Worm (Caenorhabditis elegans) whole organism, L4 larva: ENCODE measurements around the gene taf-11.1.

Experiments
- D1046.2 ChIP-seq: fragments of 200-800 bp; sonication (Bioruptor generic); IDR thresholded peaks from 2 replicates; pipeline ENCODE4 v1.3.6; 2022; ENCODE audit warnings: missing genetic modification characterization, missing compliant biosample characterization
- F26F4.8 ChIP-seq: fragments of 200-800 bp; sonication (Bioruptor generic); conservative IDR thresholded peaks from 2 replicates; pipeline ENCODE4 v1.3.6; 2022; ENCODE audit warnings: missing genetic modification characterization, missing compliant biosample characterization
- F37D6.2 ChIP-seq: sonication (generic microtip); optimal IDR thresholded peaks from 2 replicates; lab custom pipeline; 2016; ENCODE audit warnings: mild to moderate bottlenecking, missing genetic modification characterization, missing compliant biosample characterization
- F49E8.2 ChIP-seq: sonication (generic microtip); optimal IDR thresholded peaks from 2 replicates; lab custom pipeline; 2016; ENCODE audit warnings: missing compliant biosample characterization, mild to moderate bottlenecking, missing genetic modification characterization, borderline replicate concordance
- T26A8.4 ChIP-seq: fragments of 200-800 bp; sonication (Bioruptor generic); IDR thresholded peaks from 2 replicates; pipeline ENCODE4 v1.3.6; 2022; ENCODE audit warnings: missing genetic modification characterization, missing compliant biosample characterization
- Y105C5A.15 ChIP-seq: fragments of 200-800 bp; sonication (Bioruptor generic); IDR thresholded peaks from 2 replicates; pipeline ENCODE4 v1.3.6; 2022; ENCODE audit warnings: missing genetic modification characterization, missing compliant biosample characterization
- ZK337.2 ChIP-seq: fragments of 200-800 bp; sonication (Bioruptor generic); IDR thresholded peaks from 2 replicates; pipeline ENCODE4 v1.3.6; 2022; ENCODE audit warnings: missing genetic modification reagents, missing genetic modification characterization, missing compliant biosample characterization
- ZK546.5 ChIP-seq, 2 experiments: sonication (generic microtip); optimal IDR thresholded peaks; 2 replicates each; lab custom pipeline; 2017; ENCODE audit warnings: missing biosample characterization in 2 of 2, missing genetic modification characterization in 2 of 2
- aha-1 ChIP-seq: fragments of 150-350 bp; peaks from one replicate; lab custom pipeline; 2014; ENCODE audit warnings: missing biosample characterization, missing genetic modification characterization
- daf-12 ChIP-seq: fragments of 150-350 bp; optimal IDR thresholded peaks from 2 replicates; lab custom pipeline; 2014; ENCODE audit warnings: missing biosample characterization, missing genetic modification reagents, missing genetic modification characterization
- daf-16 ChIP-seq, 3 experiments: sonication (generic microtip); optimal IDR thresholded peaks; 2 replicates each; lab custom pipeline; 2016 to 2017; ENCODE audit warnings: missing genetic modification characterization in 3 of 3, missing genetic modification reagents in 3 of 3, mild to moderate bottlenecking in 2 of 3, missing compliant biosample characterization in 2 of 3, missing biosample characterization in 1 of 3, moderate library complexity in 1 of 3
- daf-8 ChIP-seq: fragments of 200-800 bp; sonication (Bioruptor generic); IDR thresholded peaks from 2 replicates; pipeline ENCODE4 v1.3.6; 2022; ENCODE audit warnings: missing genetic modification characterization, missing compliant biosample characterization
- dmd-6 ChIP-seq: fragments of 200-800 bp; sonication (Bioruptor generic); IDR thresholded peaks from 2 replicates; pipeline ENCODE4 v1.3.6; 2022; ENCODE audit warnings: missing genetic modification reagents, missing genetic modification characterization, missing compliant biosample characterization
- dmd-9 ChIP-seq: fragments of 200-800 bp; sonication (Bioruptor generic); IDR thresholded peaks from 2 replicates; pipeline ENCODE4 v1.3.6; 2022; ENCODE audit warnings: missing genetic modification reagents, missing genetic modification characterization, missing compliant biosample characterization
- dpl-1 ChIP-seq: fragments of 150-350 bp; optimal IDR thresholded peaks from 2 replicates; lab custom pipeline; 2014; ENCODE audit warnings: missing biosample characterization, missing genetic modification reagents, missing genetic modification characterization
- dve-1 ChIP-seq: sonication (generic microtip); optimal IDR thresholded peaks from 2 replicates; lab custom pipeline; 2017; ENCODE audit warnings: antibody characterized with exemption, mild to moderate bottlenecking, missing genetic modification characterization, missing compliant biosample characterization; ENCODE audit not compliant: insufficient read depth
- fos-1 ChIP-seq: fragments of 150-350 bp; optimal IDR thresholded peaks from 2 replicates; lab custom pipeline; 2014; ENCODE audit warnings: missing biosample characterization, missing genetic modification characterization
- gei-8 ChIP-seq: fragments of 200-800 bp; sonication (Bioruptor generic); optimal IDR thresholded peaks from 2 replicates; lab custom pipeline; 2018; ENCODE audit warnings: mild to moderate bottlenecking, missing genetic modification characterization, missing compliant biosample characterization
- hlh-11 ChIP-seq: fragments of 200-800 bp; sonication (Bioruptor generic); optimal IDR thresholded peaks from 2 replicates; lab custom pipeline; 2018; ENCODE audit warnings: mild to moderate bottlenecking, missing genetic modification characterization, missing compliant biosample characterization
- hlh-30 ChIP-seq: sonication (generic microtip); optimal IDR thresholded peaks from 2 replicates; lab custom pipeline; 2017; ENCODE audit warnings: antibody characterized with exemption, mild to moderate bottlenecking, missing genetic modification characterization, missing compliant biosample characterization; ENCODE audit not compliant: insufficient read depth
- jun-1 ChIP-seq: fragments of 150-350 bp; optimal IDR thresholded peaks from 2 replicates; lab custom pipeline; 2014; ENCODE audit warnings: missing biosample characterization, missing genetic modification reagents, missing genetic modification characterization
- lim-7 ChIP-seq: fragments of 200-800 bp; sonication (Bioruptor generic); IDR thresholded peaks from 2 replicates; pipeline ENCODE4 v1.3.6; 2022; ENCODE audit warnings: missing genetic modification characterization, missing compliant biosample characterization
- lin-13 ChIP-seq: fragments of 150-350 bp; optimal IDR thresholded peaks from 2 replicates; lab custom pipeline; 2014; ENCODE audit warnings: missing biosample characterization, missing genetic modification reagents, missing genetic modification characterization
- lin-15B ChIP-seq: fragments of 150-350 bp; sonication (generic microtip); optimal IDR thresholded peaks from 3 replicates; lab custom pipeline; 2014; ENCODE audit warnings: missing biosample characterization, missing genetic modification characterization
- madf-5 ChIP-seq, 2 experiments: fragments of 200-800 bp; sonication (Bioruptor generic); IDR thresholded peaks; 2 replicates each; pipeline ENCODE4 v1.3.6; 2022; ENCODE audit warnings: missing compliant biosample characterization in 2 of 2, missing genetic modification characterization in 2 of 2
- mdt-29 ChIP-seq: fragments of 200-800 bp; sonication (Bioruptor generic); IDR thresholded peaks from 2 replicates; pipeline ENCODE4 v1.3.6; 2022; ENCODE audit warnings: missing genetic modification reagents, missing genetic modification characterization, missing compliant biosample characterization
- nhr-102 ChIP-seq: sonication (generic microtip); optimal IDR thresholded peaks from 2 replicates; lab custom pipeline; 2016; ENCODE audit warnings: mild to moderate bottlenecking, missing genetic modification characterization, moderate library complexity, missing compliant biosample characterization
- nhr-28 ChIP-seq: fragments of 150-350 bp; optimal IDR thresholded peaks from 2 replicates; lab custom pipeline; 2014; ENCODE audit warnings: missing biosample characterization, missing genetic modification characterization
- nhr-48 ChIP-seq: sonication (generic microtip); optimal IDR thresholded peaks from 2 replicates; lab custom pipeline; 2016; ENCODE audit warnings: mild to moderate bottlenecking, missing genetic modification characterization, missing compliant biosample characterization
- nhr-6 ChIP-seq: fragments of 150-350 bp; optimal IDR thresholded peaks from 2 replicates; lab custom pipeline; 2014; ENCODE audit warnings: missing biosample characterization, missing genetic modification characterization
- php-3 ChIP-seq: fragments of 200-800 bp; sonication (Bioruptor generic); IDR thresholded peaks from 2 replicates; pipeline ENCODE4 v1.3.6; 2022; ENCODE audit warnings: missing genetic modification reagents, missing genetic modification characterization, missing compliant biosample characterization
- pqm-1 ChIP-seq: sonication (generic microtip); optimal IDR thresholded peaks from 2 replicates; lab custom pipeline; 2017; ENCODE audit warnings: missing biosample characterization, missing genetic modification characterization
- saeg-2 ChIP-seq: fragments of 200-800 bp; sonication (Bioruptor generic); IDR thresholded peaks from 2 replicates; pipeline ENCODE4 v1.3.6; 2022; ENCODE audit warnings: missing genetic modification reagents, missing genetic modification characterization, missing compliant biosample characterization
- set-16 ChIP-seq: fragments of 200-800 bp; sonication (Bioruptor generic); IDR thresholded peaks from 2 replicates; pipeline ENCODE4 v1.3.6; 2022; ENCODE audit warnings: missing genetic modification reagents, missing genetic modification characterization, missing compliant biosample characterization
- snpc-4 ChIP-seq: fragments of 150-350 bp; optimal IDR thresholded peaks from 2 replicates; lab custom pipeline; 2014; ENCODE audit warnings: missing biosample characterization, missing genetic modification characterization
- tra-1 ChIP-seq: fragments of 200-800 bp; sonication (Bioruptor generic); IDR thresholded peaks from 2 replicates; pipeline ENCODE4 v1.3.6; 2022; ENCODE audit warnings: missing genetic modification reagents, missing genetic modification characterization, missing compliant biosample characterization
- unc-39 ChIP-seq: sonication (generic microtip); optimal IDR thresholded peaks from 2 replicates; lab custom pipeline; 2017; ENCODE audit warnings: missing biosample characterization, missing genetic modification characterization
- unc-62 ChIP-seq, 3 experiments: fragments of 150-350 bp in 1 of 3; sonication (generic microtip); optimal IDR thresholded peaks in 2 of 3; peaks in 1 of 3; 1 replicate in 1 of 3; 2 replicates in 2 of 3; lab custom pipeline; 2014 to 2017; ENCODE audit warnings: missing biosample characterization in 3 of 3, missing genetic modification characterization in 3 of 3, missing genetic modification reagents in 3 of 3, missing genotype in 1 of 3
- zag-1 ChIP-seq: fragments of 150-350 bp; optimal IDR thresholded peaks from 2 replicates; lab custom pipeline; 2014; ENCODE audit warnings: missing biosample characterization, missing genetic modification characterization
- zfp-3 ChIP-seq: fragments of 200-800 bp; sonication (Bioruptor generic); conservative IDR thresholded peaks from 2 replicates; pipeline ENCODE4 v1.3.6; 2022; ENCODE audit warnings: missing genetic modification reagents, missing genetic modification characterization, missing compliant biosample characterization
- zip-11 ChIP-seq: fragments of 200-800 bp; sonication (Bioruptor generic); IDR thresholded peaks from 2 replicates; pipeline ENCODE4 v1.3.6; 2022; ENCODE audit warnings: missing genetic modification characterization, missing compliant biosample characterization

taf-11.1 gene

ce11 chrX:4268396-4268795 is 13.4 kb downstream of the taf-11.1 start (continued):
- TF ChIP-seq tra-1 (no peak), php-3 (no peak), nhr-6 (no peak), snpc-4 (no peak), hlh-30 (tag; lab: Kevin White, UChicago) (peak; percentile 32), dmd-6 (GFP tag; lab: Robert Waterston, UW) (no peak), jun-1 (tag; lab: Kevin White, UChicago) (no peak), fos-1 (tag; lab: Kevin White, UChicago) (no peak), unc-62 (GFP tag; optimal IDR thresholded peaks at IDR 0.05 in 1 of 2; lab: Kevin White, UChicago) (peak in 1 of 2 experiments; percentile 82), unc-62 (tag; optimal IDR thresholded peaks at IDR 0.05; lab: Kevin White, UChicago) (no peak)

- TF ChIP-seq hlh-11 (tag; lab: Kevin White, UChicago) (no peak), dpl-1 (GFP tag; lab: Kevin White, UChicago) (no peak), lin-15B (tag; lab: Kevin White, UChicago) (no peak), zip-11 (GFP tag; lab: Robert Waterston, UW) (no peak), Y105C5A.15 (GFP tag; lab: Robert Waterston, UW) (no peak), T26A8.4 (GFP tag; lab: Robert Waterston, UW) (no peak), pqm-1 (tag; lab: Kevin White, UChicago) (no peak)
Measured at ce11 chrX:4273614-4274013, 18.6 kb downstream of the taf-11.1 start, which contains the start of gene C52B9.10. Gene C52B9.10 (plus strand): TSS chrX:4273914.

ce11 chrX:4274116-4274515 is 19.1 kb downstream of the taf-11.1 start, which contains the start of gene mec-18:
Gene mec-18 (minus strand): TSS chrX:4274216.
- TF ChIP-seq nhr-48 (tag; lab: Kevin White, UChicago): no peak
- TF ChIP-seq F26F4.8 (GFP tag; lab: Robert Waterston, UW): no peak
- TF ChIP-seq nhr-102 (tag; lab: Kevin White, UChicago): no peak
- no peak for TF ChIP-seq set-16

ce11 chrX:4279294-4279782 is 24.4 kb downstream of the taf-11.1 start, which contains the start of the genes twk-28 and ets-9:
Gene twk-28 (minus strand): TSS chrX:4279344.
Gene ets-9 (plus strand): TSS chrX:4279703.
- TF ChIP-seq unc-62 (GFP tag; optimal IDR thresholded peaks at IDR 0.05 in 1 of 2; lab: Kevin White, UChicago) (peak in 1 of 2 experiments; percentile 95), unc-62 (tag; optimal IDR thresholded peaks at IDR 0.05; lab: Kevin White, UChicago) (no peak), aha-1 (tag; lab: Kevin White, UChicago) (peak; percentile 89), gei-8 (GFP tag; lab: Kevin White, UChicago) (no peak)

- TF ChIP-seq lin-13 (GFP tag; lab: Kevin White, UChicago): no peak
- TF ChIP-seq zag-1 (tag; lab: Kevin White, UChicago): no peak
- TF ChIP-seq tra-1: no peak
- no peak for TF ChIP-seq daf-16 (GFP tag; optimal IDR thresholded peaks at IDR 0.05; lab: Kevin White, UChicago)
- TF ChIP-seq daf-16 (tag; optimal IDR thresholded peaks at IDR 0.05; lab: Kevin White, UChicago): peak; percentile 53
- TF ChIP-seq hlh-30 (tag; lab: Kevin White, UChicago): no peak
- no peak for TF ChIP-seq set-16
- TF ChIP-seq zfp-3 (GFP tag; lab: Robert Waterston, UW): no peak
- TF ChIP-seq dpl-1 (GFP tag; lab: Kevin White, UChicago): no peak
- TF ChIP-seq daf-12 (tag; lab: Kevin White, UChicago): no peak
- no peak for TF ChIP-seq lim-7 (GFP tag; lab: Robert Waterston, UW)
- no peak for TF ChIP-seq daf-8 (GFP tag; lab: Robert Waterston, UW)
- TF ChIP-seq dve-1 (tag; lab: Kevin White, UChicago): peak; percentile 4
- no peak for TF ChIP-seq dmd-9 (GFP tag; lab: Robert Waterston, UW)
- TF ChIP-seq nhr-28 (tag; lab: Kevin White, UChicago): peak; percentile 43
- peak in 1 of 2 experiments; percentile 76 for TF ChIP-seq unc-62 (GFP tag; optimal IDR thresholded peaks at IDR 0.05 in 1 of 2; lab: Kevin White, UChicago)
- no peak for TF ChIP-seq unc-62 (tag; optimal IDR thresholded peaks at IDR 0.05; lab: Kevin White, UChicago)
- no peak for TF ChIP-seq madf-5 (GFP tag; IDR thresholded peaks at IDR 0.05; lab: Robert Waterston, UW)
- TF ChIP-seq saeg-2 (GFP tag; lab: Robert Waterston, UW): no peak
- no peak for TF ChIP-seq F37D6.2 (tag; lab: Kevin White, UChicago)
- no peak for TF ChIP-seq ZK546.5 (tag; optimal IDR thresholded peaks at IDR 0.05; lab: Kevin White, UChicago)
- 0 out of 2 replicates have a peak, but pooled peaks have one; percentile 46 for TF ChIP-seq php-3
- no peak for TF ChIP-seq D1046.2
- TF ChIP-seq nhr-102 (tag; lab: Kevin White, UChicago): no peak
- TF ChIP-seq ZK337.2 (GFP tag; lab: Robert Waterston, UW): no peak
- no peak for TF ChIP-seq mdt-29
- TF ChIP-seq unc-39 (tag; lab: Kevin White, UChicago): no peak
- no peak for TF ChIP-seq F49E8.2 (tag; lab: Kevin White, UChicago)
Measured at ce11 chrX:4282380-4282779, 27.4 kb downstream of the taf-11.1 start, which contains the start of gene C52B9.19. Gene C52B9.19 (plus strand): TSS chrX:4282555.
